Worm (Caenorhabditis elegans): Measurements from ENCODE around the gene ntl-11.

Gene ntl-11

ce11 chrIV:15471430-15471829 is at the start of gene ntl-11:
ntl-11 (minus strand) TSS chrIV:15471495.
- TF ChIP-seq skn-1 (tag; optimal IDR thresholded peaks at IDR 0.05) = peak; percentile 95
- TF ChIP-seq lin-35 (GFP tag; optimal IDR thresholded peaks at IDR 0.05) = peak; percentile 89 to 94
- TF ChIP-seq blmp-1 (tag; optimal IDR thresholded peaks at IDR 0.05) = peak; percentile 78
- TF ChIP-seq ces-1 (GFP tag; optimal IDR thresholded peaks at IDR 0.05) = no peak
- peak; percentile 98 for TF ChIP-seq xbp-1 (tag; optimal IDR thresholded peaks at IDR 0.05)
- TF ChIP-seq unc-62 (GFP tag; optimal IDR thresholded peaks at IDR 0.05) = peak; percentile 51
- TF ChIP-seq nhr-20 (tag; optimal IDR thresholded peaks at IDR 0.05) = no peak
- TF ChIP-seq lin-39 (tag; optimal IDR thresholded peaks at IDR 0.05) = peak; percentile 97
- no peak for TF ChIP-seq alr-1 (tag; optimal IDR thresholded peaks at IDR 0.05; ENCODE audit: borderline replicate concordance)
- TF ChIP-seq unc-130 (tag; optimal IDR thresholded peaks at IDR 0.05) = peak; percentile 95
- peak; percentile 88 for TF ChIP-seq ceh-88 (GFP tag; IDR thresholded peaks at IDR 0.05)
- no peak for TF ChIP-seq pqm-1 (tag; optimal IDR thresholded peaks at IDR 0.05)
- peak; percentile 64 for TF ChIP-seq ceh-90 (tag; optimal IDR thresholded peaks at IDR 0.05)
- TF ChIP-seq sup-37 (GFP tag; optimal IDR thresholded peaks at IDR 0.05) = peak; percentile 90
- no peak for TF ChIP-seq sptf-1 (tag; optimal IDR thresholded peaks at IDR 0.05)
- peak; percentile 65 for TF ChIP-seq pag-3 (tag; optimal IDR thresholded peaks at IDR 0.05; ENCODE audit: borderline replicate concordance, insufficient read depth)
- TF ChIP-seq nhr-12 (tag; optimal IDR thresholded peaks at IDR 0.05) = no peak
- peak; percentile 90 for TF ChIP-seq pax-3 (tag; optimal IDR thresholded peaks at IDR 0.05)
- peak; percentile 96 for TF ChIP-seq mab-9 (GFP tag; IDR thresholded peaks at IDR 0.05)
- TF ChIP-seq lsy-2 (tag; optimal IDR thresholded peaks at IDR 0.05) = peak; percentile 96 to 97
- TF ChIP-seq F16B12.6 (tag; optimal IDR thresholded peaks at IDR 0.05) = peak; percentile 69
- TF ChIP-seq hpl-2 (GFP tag; optimal IDR thresholded peaks at IDR 0.05) = peak; percentile 96
- peak; percentile 79 for TF ChIP-seq sox-4 (tag; optimal IDR thresholded peaks at IDR 0.05)
- TF ChIP-seq snpc-4 (tag; optimal IDR thresholded peaks at IDR 0.05) = peak; percentile 91
- peak; percentile 99 for TF ChIP-seq nhr-47 (tag; optimal IDR thresholded peaks at IDR 0.05)
- peak; percentile 3 for TF ChIP-seq nhr-76 (tag; optimal IDR thresholded peaks at IDR 0.05)
- TF ChIP-seq rnt-1 (tag; optimal IDR thresholded peaks at IDR 0.05) = no peak
- TF ChIP-seq efl-3 (GFP tag; optimal IDR thresholded peaks at IDR 0.05) = peak; percentile 66
- TF ChIP-seq tbx-2 (tag; optimal IDR thresholded peaks at IDR 0.05) = peak; percentile 98
- peak; percentile 86 to 91 (median 88) for TF ChIP-seq dpl-1 (GFP tag; optimal IDR thresholded peaks at IDR 0.05)
- TF ChIP-seq dsc-1 (tag; optimal IDR thresholded peaks at IDR 0.05) = peak; percentile 98
- peak; percentile 98 for TF ChIP-seq isw-1 (GFP tag; IDR thresholded peaks at IDR 0.05)
- peak; percentile 95 for TF ChIP-seq nhr-77 (tag; optimal IDR thresholded peaks at IDR 0.05)
- TF ChIP-seq ceh-8 (GFP tag; optimal IDR thresholded peaks at IDR 0.05) = peak; percentile 94
- no peak for TF ChIP-seq tlp-1 (tag; optimal IDR thresholded peaks at IDR 0.05)
- peak; percentile 94 to 97 for TF ChIP-seq efl-1 (optimal IDR thresholded peaks at IDR 0.05)
- TF ChIP-seq efl-1 (GFP tag; optimal IDR thresholded peaks at IDR 0.05 in 1 of 2) = peak; percentile 86 to 99
- TF ChIP-seq unc-98 (GFP tag; IDR thresholded peaks at IDR 0.05) = peak; percentile 90
- peak; percentile 95 for TF ChIP-seq egl-13 (tag; optimal IDR thresholded peaks at IDR 0.05)
- TF ChIP-seq elt-3 (tag; optimal IDR thresholded peaks at IDR 0.05) = peak in 4 of 6 experiments; percentile 58 to 96 (median 88)
- no peak for TF ChIP-seq Y116A8C.19 (tag; optimal IDR thresholded peaks at IDR 0.05; ENCODE audit: borderline replicate concordance)
- peak; percentile 97 for TF ChIP-seq nhr-19 (GFP tag; conservative IDR thresholded peaks at IDR 0.05)
- peak; percentile 83 for TF ChIP-seq nhr-237 (tag; optimal IDR thresholded peaks at IDR 0.05)
- no peak for TF ChIP-seq lir-3 (tag; optimal IDR thresholded peaks at IDR 0.05; ENCODE audit: poor library complexity)
- peak; percentile 98 for TF ChIP-seq lin-13 (GFP tag; optimal IDR thresholded peaks at IDR 0.05)
- TF ChIP-seq ceh-63 (GFP tag; optimal IDR thresholded peaks at IDR 0.05) = no peak
- no peak for TF ChIP-seq hlh-17 (GFP tag; optimal IDR thresholded peaks at IDR 0.05; ENCODE audit: borderline replicate concordance)
- peak; percentile 5 for TF ChIP-seq ama-1 (optimal IDR thresholded peaks at IDR 0.05)
- no peak for TF ChIP-seq hlh-4 (tag; optimal IDR thresholded peaks at IDR 0.05)
- TF ChIP-seq vab-15 (tag; optimal IDR thresholded peaks at IDR 0.05) = no peak
- peak; percentile 99 for TF ChIP-seq lin-15B (tag; optimal IDR thresholded peaks at IDR 0.05)
- no peak for TF ChIP-seq nhr-84 (tag; optimal IDR thresholded peaks at IDR 0.05)
- TF ChIP-seq mef-2 (tag; optimal IDR thresholded peaks at IDR 0.05) = peak; percentile 92
